Fruit fly (Drosophila melanogaster): ENCODE data around the gene CG16775.

- no peak for TF ChIP-seq Sin3A (optimal IDR thresholded peaks at IDR 0.05)
- TF ChIP-seq Myc (optimal IDR thresholded peaks at IDR 0.05) = no peak
- no peak for TF ChIP-seq psq (optimal IDR thresholded peaks at IDR 0.05)
Measured at dm6 chr3L:17898606-17899005, 12.2 kb upstream of the CG16775 start.
